Worm (Caenorhabditis elegans) whole organism, L3 larva: Measurements from ENCODE around the gene pgam-5.

Source experiments
- R02D3.7 ChIP-seq: fragments of 150-350 bp; optimal IDR thresholded peaks from 2 replicates; lab custom pipeline; 2014; ENCODE audit warnings: missing biosample characterization, missing genetic modification characterization
- aly-2 ChIP-seq: fragments of 150-350 bp; optimal IDR thresholded peaks from 2 replicates; lab custom pipeline; 2014; ENCODE audit warnings: missing biosample characterization, missing genetic modification characterization
- ama-1 ChIP-seq: fragments of 150-350 bp; optimal IDR thresholded peaks from 2 replicates; lab custom pipeline; 2018
- ceh-16 ChIP-seq: sonication (generic microtip); optimal IDR thresholded peaks from 2 replicates; lab custom pipeline; 2017; ENCODE audit warnings: missing biosample characterization, missing genetic modification characterization
- ceh-28 ChIP-seq: fragments of 150-350 bp; optimal IDR thresholded peaks from 2 replicates; lab custom pipeline; 2014; ENCODE audit warnings: missing biosample characterization, missing genetic modification reagents, missing genetic modification characterization
- ceh-82 ChIP-seq: fragments of 150-350 bp; optimal IDR thresholded peaks from 2 replicates; lab custom pipeline; 2014; ENCODE audit warnings: missing biosample characterization, missing genetic modification characterization
- ceh-9 ChIP-seq: sonication (generic microtip); optimal IDR thresholded peaks from 2 replicates; lab custom pipeline; 2018; ENCODE audit warnings: missing biosample characterization, missing genetic modification characterization
- daf-12 ChIP-seq: fragments of 150-350 bp; optimal IDR thresholded peaks from 2 replicates; lab custom pipeline; 2014; ENCODE audit warnings: missing biosample characterization, missing genetic modification reagents, missing genetic modification characterization
- egl-27 ChIP-seq: sonication (generic microtip); optimal IDR thresholded peaks from 4 replicates; lab custom pipeline; 2017; ENCODE audit warnings: missing biosample characterization, missing genetic modification reagents, missing genetic modification characterization
- elt-1 ChIP-seq: fragments of 150-350 bp; optimal IDR thresholded peaks from 2 replicates; lab custom pipeline; 2014; ENCODE audit warnings: missing biosample characterization, missing genetic modification characterization
- elt-2 ChIP-seq: sonication (generic microtip); optimal IDR thresholded peaks from 2 replicates; lab custom pipeline; 2016; ENCODE audit warnings: missing genetic modification reagents, mild to moderate bottlenecking, missing genetic modification characterization, missing compliant biosample characterization
- elt-3 ChIP-seq, 3 experiments: fragments of 150-350 bp in 1 of 3; sonication (generic microtip) in 2 of 3; optimal IDR thresholded peaks; 2 replicates in 2 of 3; 4 replicates in 1 of 3; lab custom pipeline; 2014 to 2017; ENCODE audit warnings: missing biosample characterization in 3 of 3, missing genetic modification characterization in 3 of 3
- eor-1 ChIP-seq, 2 experiments: fragments of 150-350 bp; optimal IDR thresholded peaks; 2 replicates each; lab custom pipeline; 2014 to 2018; ENCODE audit warnings: missing biosample characterization in 2 of 2, missing genetic modification characterization in 2 of 2
- fkh-10 ChIP-seq: sonication (generic microtip); optimal IDR thresholded peaks from 2 replicates; lab custom pipeline; 2017; ENCODE audit warnings: missing biosample characterization, missing genetic modification reagents, missing genetic modification characterization
- fkh-2 ChIP-seq: fragments of 150-350 bp; optimal IDR thresholded peaks from 2 replicates; lab custom pipeline; 2014; ENCODE audit warnings: missing biosample characterization, missing genetic modification reagents, missing genetic modification characterization
- fos-1 ChIP-seq: fragments of 150-350 bp; optimal IDR thresholded peaks from 2 replicates; lab custom pipeline; 2014; ENCODE audit warnings: missing biosample characterization, missing genetic modification characterization
- hmg-11 ChIP-seq: sonication (generic microtip); optimal IDR thresholded peaks from 2 replicates; lab custom pipeline; 2016; ENCODE audit warnings: missing genetic modification characterization, missing compliant biosample characterization
- jun-1 ChIP-seq: fragments of 150-350 bp; optimal IDR thresholded peaks from 2 replicates; lab custom pipeline; 2014; ENCODE audit warnings: missing biosample characterization, missing genetic modification reagents, missing genetic modification characterization
- lin-15B ChIP-seq: fragments of 150-350 bp; optimal IDR thresholded peaks from 2 replicates; lab custom pipeline; 2014; ENCODE audit warnings: missing biosample characterization, missing genetic modification characterization
- lin-39 ChIP-seq: fragments of 150-350 bp; optimal IDR thresholded peaks from 2 replicates; lab custom pipeline; 2018; ENCODE audit warnings: missing biosample characterization, missing genetic modification reagents, missing genetic modification characterization
- lsy-12 ChIP-seq: sonication (generic microtip); optimal IDR thresholded peaks from 2 replicates; lab custom pipeline; 2016; ENCODE audit warnings: mild to moderate bottlenecking, missing genetic modification characterization, missing compliant biosample characterization
- mdl-1 ChIP-seq: fragments of 150-350 bp; optimal IDR thresholded peaks from 2 replicates; lab custom pipeline; 2014; ENCODE audit warnings: missing biosample characterization, missing genetic modification characterization
- mml-1 ChIP-seq: fragments of 150-350 bp; sonication (generic microtip); optimal IDR thresholded peaks from 3 replicates; lab custom pipeline; 2014; ENCODE audit warnings: missing biosample characterization, missing genetic modification characterization
- nhr-11 ChIP-seq: fragments of 150-350 bp; optimal IDR thresholded peaks from 2 replicates; lab custom pipeline; 2014; ENCODE audit warnings: missing biosample characterization, missing genetic modification characterization
- nhr-12 ChIP-seq: fragments of 150-350 bp; optimal IDR thresholded peaks from 2 replicates; lab custom pipeline; 2014; ENCODE audit warnings: missing biosample characterization, missing genetic modification characterization
- nhr-23 ChIP-seq: fragments of 150-350 bp; optimal IDR thresholded peaks from 2 replicates; lab custom pipeline; 2014; ENCODE audit warnings: missing biosample characterization, missing genetic modification reagents, missing genetic modification characterization
- nhr-237 ChIP-seq: fragments of 150-350 bp; optimal IDR thresholded peaks from 2 replicates; lab custom pipeline; 2014; ENCODE audit warnings: missing biosample characterization, missing genetic modification characterization
- nhr-25 ChIP-seq: sonication (generic microtip); optimal IDR thresholded peaks from 2 replicates; lab custom pipeline; 2017; ENCODE audit warnings: missing biosample characterization, missing genetic modification characterization
- nhr-28 ChIP-seq: fragments of 150-350 bp; optimal IDR thresholded peaks from 2 replicates; lab custom pipeline; 2014; ENCODE audit warnings: missing biosample characterization, missing genetic modification characterization
- nhr-43 ChIP-seq: sonication (generic microtip); optimal IDR thresholded peaks from 2 replicates; lab custom pipeline; 2016; ENCODE audit warnings: mild to moderate bottlenecking, missing genetic modification characterization, missing compliant biosample characterization; ENCODE audit not compliant: poor library complexity, severe bottlenecking
- nhr-67 ChIP-seq: fragments of 150-350 bp; optimal IDR thresholded peaks from 2 replicates; lab custom pipeline; 2014; ENCODE audit warnings: missing biosample characterization, missing genetic modification characterization
- nhr-77 ChIP-seq: fragments of 150-350 bp; optimal IDR thresholded peaks from 2 replicates; lab custom pipeline; 2014; ENCODE audit warnings: missing biosample characterization, missing genetic modification characterization
- pha-4 ChIP-seq: fragments of 150-350 bp; optimal IDR thresholded peaks from 2 replicates; lab custom pipeline; 2014; ENCODE audit warnings: missing biosample characterization, missing genetic modification reagents, missing genetic modification characterization
- pqm-1 ChIP-seq: fragments of 150-350 bp; optimal IDR thresholded peaks from 2 replicates; lab custom pipeline; 2017; ENCODE audit warnings: missing biosample characterization, missing genetic modification characterization, inconsistent platforms
- sea-2 ChIP-seq: fragments of 150-350 bp; sonication (generic microtip); optimal IDR thresholded peaks from 4 replicates; lab custom pipeline; 2014; ENCODE audit warnings: missing biosample characterization, missing genetic modification reagents, missing genetic modification characterization
- skn-1 ChIP-seq: fragments of 150-350 bp; optimal IDR thresholded peaks from 2 replicates; lab custom pipeline; 2014; ENCODE audit warnings: missing biosample characterization, missing genetic modification characterization
- snpc-4 ChIP-seq: fragments of 150-350 bp; optimal IDR thresholded peaks from 2 replicates; lab custom pipeline; 2014; ENCODE audit warnings: missing biosample characterization, missing genetic modification characterization
- tbx-2 ChIP-seq: sonication (generic microtip); optimal IDR thresholded peaks from 2 replicates; lab custom pipeline; 2016; ENCODE audit warnings: mild to moderate bottlenecking, missing genetic modification characterization, missing compliant biosample characterization
- unc-39 ChIP-seq: sonication (generic microtip); optimal IDR thresholded peaks from 4 replicates; lab custom pipeline; 2017; ENCODE audit warnings: missing biosample characterization, missing genetic modification characterization
- unc-62 ChIP-seq: fragments of 150-350 bp; sonication (generic microtip); optimal IDR thresholded peaks from 4 replicates; lab custom pipeline; 2014; ENCODE audit warnings: missing biosample characterization, missing genetic modification reagents, missing genetic modification characterization
- zag-1 ChIP-seq: fragments of 150-350 bp; optimal IDR thresholded peaks from 2 replicates; lab custom pipeline; 2014; ENCODE audit warnings: missing biosample characterization, missing genetic modification characterization
- ztf-4 ChIP-seq: fragments of 150-350 bp; optimal IDR thresholded peaks from 2 replicates; lab custom pipeline; 2014; ENCODE audit warnings: missing biosample characterization, missing genetic modification characterization

Gene pgam-5

ce11 chrII:7620413-7620812, 21.9 kb upstream of the pgam-5 start, which contains the start of gene R07G3.8:
R07G3.8 (minus strand) TSS chrII:7620513.
- TF ChIP-seq egl-27 (tag; lab: Kevin White, UChicago) (no peak), nhr-23 (tag; lab: Kevin White, UChicago) (no peak), ama-1 (lab: Kevin White, UChicago) (no peak), lin-15B (tag; lab: Kevin White, UChicago) (no peak), mml-1 (tag; lab: Kevin White, UChicago) (no peak), lin-39 (tag; lab: Kevin White, UChicago) (no peak), elt-2 (no peak), fkh-2 (tag; lab: Kevin White, UChicago) (no peak), mdl-1 (tag; lab: Kevin White, UChicago) (no peak), nhr-43 (tag; lab: Kevin White, UChicago) (no peak), ceh-9 (tag; lab: Kevin White, UChicago) (no peak), elt-1 (tag; lab: Kevin White, UChicago) (no peak), tbx-2 (tag; lab: Kevin White, UChicago) (no peak), nhr-25 (tag; lab: Kevin White, UChicago) (no peak), lsy-12 (tag; lab: Kevin White, UChicago) (no peak), zag-1 (tag; lab: Kevin White, UChicago) (no peak), elt-3 (tag; optimal IDR thresholded peaks at IDR 0.05; lab: Kevin White, UChicago) (no peak), nhr-77 (tag; lab: Kevin White, UChicago) (no peak), snpc-4 (tag; lab: Kevin White, UChicago) (no peak)

ce11 chrII:7618212-7618611, 19.7 kb upstream of the pgam-5 start:
- TF ChIP-seq pha-4 (tag; lab: Kevin White, UChicago) (peak; percentile 5), aly-2 (tag; lab: Kevin White, UChicago) (no peak), tbx-2 (tag; lab: Kevin White, UChicago) (no peak), unc-62 (no peak), fos-1 (no peak), elt-1 (tag; lab: Kevin White, UChicago) (no peak), sea-2 (GFP tag; lab: Kevin White, UChicago) (no peak), unc-39 (no peak), nhr-12 (no peak), ztf-4 (tag; lab: Kevin White, UChicago) (no peak), elt-2 (peak; percentile 37), nhr-67 (tag; lab: Kevin White, UChicago) (no peak), nhr-11 (no peak), daf-12 (tag; lab: Kevin White, UChicago) (no peak), pqm-1 (tag; lab: Kevin White, UChicago) (peak; percentile 52), nhr-28 (tag; lab: Kevin White, UChicago) (no peak), snpc-4 (tag; lab: Kevin White, UChicago) (no peak), ceh-28 (tag; lab: Kevin White, UChicago) (no peak), nhr-77 (tag; lab: Kevin White, UChicago) (no peak)
- TF ChIP-seq, all 47 proteins: peak for 3

- peak; percentile 16 for TF ChIP-seq ama-1 (lab: Kevin White, UChicago)
- TF ChIP-seq aly-2 (tag; lab: Kevin White, UChicago), result no peak
- TF ChIP-seq unc-39, result no peak
- no peak for TF ChIP-seq snpc-4 (tag; lab: Kevin White, UChicago)
- TF ChIP-seq ztf-4 (tag; lab: Kevin White, UChicago), result no peak
Observed at ce11 chrII:7616141-7616540, 17.6 kb upstream of the pgam-5 start, which contains the start of gene cdc-42. cdc-42 (plus strand) TSS chrII:7616452.

- TF ChIP-seq unc-62, result no peak
- TF ChIP-seq ceh-82, result no peak
- no peak for TF ChIP-seq lin-15B (tag; lab: Kevin White, UChicago)
- no peak for TF ChIP-seq egl-27 (tag; lab: Kevin White, UChicago)
- no peak for TF ChIP-seq lsy-12 (tag; lab: Kevin White, UChicago)
- no peak for TF ChIP-seq tbx-2 (tag; lab: Kevin White, UChicago)
- no peak for TF ChIP-seq pqm-1 (tag; lab: Kevin White, UChicago)
- TF ChIP-seq nhr-237 (tag; lab: Kevin White, UChicago), result no peak
- TF ChIP-seq mml-1 (tag; lab: Kevin White, UChicago), result no peak
- no peak for TF ChIP-seq ztf-4 (tag; lab: Kevin White, UChicago)
- no peak for TF ChIP-seq elt-1 (tag; lab: Kevin White, UChicago)
- no peak for TF ChIP-seq nhr-12
- TF ChIP-seq nhr-43 (tag; lab: Kevin White, UChicago), result no peak
- peak; percentile 7 for TF ChIP-seq R02D3.7 (tag; lab: Kevin White, UChicago)
- TF ChIP-seq elt-3 (tag; optimal IDR thresholded peaks at IDR 0.05; lab: Kevin White, UChicago), result no peak
- no peak for TF ChIP-seq ceh-16 (tag; lab: Kevin White, UChicago)
- TF ChIP-seq aly-2 (tag; lab: Kevin White, UChicago), result no peak
- peak; percentile 66 for TF ChIP-seq hmg-11 (tag; lab: Kevin White, UChicago)
- TF ChIP-seq nhr-11, result no peak
- TF ChIP-seq jun-1 (tag; lab: Kevin White, UChicago), result no peak
- TF ChIP-seq elt-2, result peak; percentile 15
- peak; percentile 47 for TF ChIP-seq pha-4 (tag; lab: Kevin White, UChicago)
- TF ChIP-seq nhr-25 (tag; lab: Kevin White, UChicago), result no peak
- no peak for TF ChIP-seq sea-2 (GFP tag; lab: Kevin White, UChicago)
- no peak for TF ChIP-seq skn-1 (tag; lab: Kevin White, UChicago)
- TF ChIP-seq eor-1 (tag; optimal IDR thresholded peaks at IDR 0.05; lab: Kevin White, UChicago), result no peak
- TF ChIP-seq zag-1 (tag; lab: Kevin White, UChicago), result no peak
- TF ChIP-seq unc-39, result no peak
- TF ChIP-seq snpc-4 (tag; lab: Kevin White, UChicago), result no peak
- no peak for TF ChIP-seq fkh-10 (GFP tag; lab: Kevin White, UChicago)
- TF ChIP-seq mdl-1 (tag; lab: Kevin White, UChicago), result no peak
- TF ChIP-seq ceh-9 (tag; lab: Kevin White, UChicago), result no peak
Observed at ce11 chrII:7615318-7615891, 16.9 kb upstream of the pgam-5 start.
